Worm (Caenorhabditis elegans) whole organism, L4/young adult: ENCODE results near the gene T02C5.1.

Experiments
- dao-5 ChIP-seq: sonication (generic microtip); optimal IDR thresholded peaks from 2 replicates; lab custom pipeline; 2016; ENCODE audit warnings: missing genotype, missing genetic modification characterization, moderate library complexity, missing compliant biosample characterization
- him-1 ChIP-seq: sonication (generic microtip); optimal IDR thresholded peaks from 2 replicates; lab custom pipeline; 2016; ENCODE audit warnings: missing genotype, missing genetic modification reagents, missing genetic modification characterization, missing compliant biosample characterization

DNA sequence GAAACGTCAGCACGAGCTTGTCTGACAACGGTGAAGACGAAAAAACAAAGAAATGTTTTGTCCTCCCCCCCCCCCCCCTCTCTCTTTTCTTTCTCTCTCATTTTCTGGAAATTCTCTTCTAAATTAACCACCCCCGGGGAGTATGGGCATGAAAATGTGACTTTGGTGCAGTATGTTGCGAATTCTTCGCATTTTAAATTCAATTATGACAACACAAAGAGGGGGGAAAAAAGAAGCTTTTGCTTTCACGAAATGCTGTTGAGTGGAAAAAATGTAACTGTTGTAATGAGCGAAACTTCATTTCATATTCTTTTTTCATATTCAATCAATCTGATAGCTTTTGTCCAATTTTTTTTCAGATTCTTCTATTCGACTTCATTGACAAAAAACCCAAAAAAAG is 40.4 kb upstream of the T02C5.1 start:
- TF ChIP-seq him-1 (tag; lab: Kevin White, UChicago) (no peak), dao-5 (tag; lab: Kevin White, UChicago) (no peak)
